Worm (Caenorhabditis elegans): ENCODE data around the gene acp-2.

DNA sequence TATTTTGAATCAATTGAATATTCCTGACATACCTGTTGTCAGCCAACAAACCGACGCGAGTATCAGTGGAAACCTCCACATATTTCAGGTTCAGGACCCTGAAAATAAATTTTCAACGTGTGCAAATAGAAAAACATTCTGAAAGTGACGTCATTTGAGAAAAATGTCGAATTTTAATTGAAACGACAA, 3.2 kb downstream of the acp-2 start, which contains the start of gene F14E5.2:
- TF ChIP-seq sox-4 (tag; optimal IDR thresholded peaks at IDR 0.05) (no peak), elt-2 (tag; optimal IDR thresholded peaks at IDR 0.05) (no peak), ceh-30 (tag; optimal IDR thresholded peaks at IDR 0.05) (no peak), pha-4 (tag; optimal IDR thresholded peaks at IDR 0.05) (no peak), F13H6.1 (tag; optimal IDR thresholded peaks at IDR 0.05) (no peak), C38D4.7 (GFP tag; optimal IDR thresholded peaks at IDR 0.05) (no peak), dmd-4 (tag; optimal IDR thresholded peaks at IDR 0.05; ENCODE audit: borderline replicate concordance) (no peak), che-1 (tag; optimal IDR thresholded peaks at IDR 0.05) (no peak), pag-3 (tag; optimal IDR thresholded peaks at IDR 0.05; ENCODE audit: borderline replicate concordance) (no peak), tbx-2 (tag; optimal IDR thresholded peaks at IDR 0.05) (no peak), tbx-7 (tag; optimal IDR thresholded peaks at IDR 0.05) (no peak)

Data from whole organism, late embryonic.